Fruit fly (Drosophila melanogaster): Measurements from ENCODE around the gene MKP-4.

The MKP-4 gene

dm6 chrX:19602483-19602882, 20.4 kb upstream of the MKP-4 start (continued):
- TF ChIP-seq dimm (GFP tag; IDR thresholded peaks at IDR 0.05), result no peak

dm6 chrX:19603953-19604352, 19.0 kb upstream of the MKP-4 start:
- TF ChIP-seq Nf-YB (GFP tag; optimal IDR thresholded peaks at IDR 0.05) (peak; percentile 36), Myb (GFP tag; optimal IDR thresholded peaks at IDR 0.05) (peak; percentile 19), CG15696 (tag; optimal IDR thresholded peaks at IDR 0.05) (peak; percentile 25), Scr (GFP tag; IDR thresholded peaks at IDR 0.05; ENCODE audit: partially characterized antibody) (no peak), Awh (GFP tag; IDR thresholded peaks at IDR 0.05) (0 out of 2 replicates have a peak, but pooled peaks have one; percentile 55), bsh (GFP tag; optimal IDR thresholded peaks at IDR 0.05) (peak; percentile 56 to 70), CG34224 (GFP tag; IDR thresholded peaks at IDR 0.05; ENCODE audit: partially characterized antibody) (no peak), abd-A (tag; optimal IDR thresholded peaks at IDR 0.05) (peak; percentile 13), CG3995 (GFP tag; optimal IDR thresholded peaks at IDR 0.05) (peak; percentile 6), lilli (GFP tag; optimal IDR thresholded peaks at IDR 0.05) (peak; percentile 85), cato (GFP tag; optimal IDR thresholded peaks at IDR 0.05; ENCODE audit: borderline replicate concordance) (no peak), insv (GFP tag; optimal IDR thresholded peaks at IDR 0.05) (no peak), gro (GFP tag; optimal IDR thresholded peaks at IDR 0.05) (peak; percentile 54), CG11093 (GFP tag; IDR thresholded peaks at IDR 0.05) (0 out of 3 replicates have a peak, but pooled peaks have one; percentile 43), C15 (GFP tag; IDR thresholded peaks at IDR 0.05) (0 out of 3 replicates have a peak, but pooled peaks have one; percentile 61), Hr51 (GFP tag; optimal IDR thresholded peaks at IDR 0.05) (peak; percentile 43 to 77), grn (GFP tag; optimal IDR thresholded peaks at IDR 0.05) (no peak), CG3163 (GFP tag; optimal IDR thresholded peaks at IDR 0.05) (no peak), CG11560 (tag; IDR thresholded peaks at IDR 0.05) (peak; percentile 56; the same call in 2 of the 3 replicates), twi (tag; optimal IDR thresholded peaks at IDR 0.05) (no peak), CG14860 (GFP tag; IDR thresholded peaks at IDR 0.05; ENCODE audit: partially characterized antibody) (no peak), pum (GFP tag; optimal IDR thresholded peaks at IDR 0.05) (peak; percentile 49), Dp (GFP tag; optimal IDR thresholded peaks at IDR 0.05) (no peak), slou (GFP tag; optimal IDR thresholded peaks at IDR 0.05) (peak; percentile 70), Atf-2 (GFP tag; optimal IDR thresholded peaks at IDR 0.05) (peak; percentile 33), shn (GFP tag; optimal IDR thresholded peaks at IDR 0.05) (no peak), CG10959 (GFP tag; IDR thresholded peaks at IDR 0.05) (peak; percentile 73), Kr (GFP tag; optimal IDR thresholded peaks at IDR 0.05) (no peak), sqz (GFP tag; optimal IDR thresholded peaks at IDR 0.05) (peak; percentile 5), nmo (GFP tag; optimal IDR thresholded peaks at IDR 0.05) (peak; percentile 79), H15 (GFP tag; IDR thresholded peaks at IDR 0.05) (peak; percentile 69; the same call in 2 of the 3 replicates), pzg (GFP tag; optimal IDR thresholded peaks at IDR 0.05) (no peak), CG33213 (GFP tag; optimal IDR thresholded peaks at IDR 0.05) (no peak), cad (GFP tag; optimal IDR thresholded peaks at IDR 0.05) (no peak), ftz-f1 (GFP tag; optimal IDR thresholded peaks at IDR 0.05) (no peak), crc (GFP tag; optimal IDR thresholded peaks at IDR 0.05) (peak; percentile 36), Hey (tag; optimal IDR thresholded peaks at IDR 0.05) (no peak), CG8944 (GFP tag; optimal IDR thresholded peaks at IDR 0.05) (peak; percentile 32), amos (GFP tag; IDR thresholded peaks at IDR 0.05; ENCODE audit: partially characterized antibody) (no peak), bcd (GFP tag; optimal IDR thresholded peaks at IDR 0.05) (peak; percentile 69), CG16815 (GFP tag; optimal IDR thresholded peaks at IDR 0.05) (peak; percentile 31), CG18476 (GFP tag; optimal IDR thresholded peaks at IDR 0.05) (peak; percentile 49), CG13123 (GFP tag; optimal IDR thresholded peaks at IDR 0.05) (peak; percentile 35), CG7928 (GFP tag; optimal IDR thresholded peaks at IDR 0.05) (peak; percentile 16), CG7271 (tag; optimal IDR thresholded peaks at IDR 0.05) (peak; percentile 7), wdn (GFP tag; IDR thresholded peaks at IDR 0.05) (peak; percentile 67), HLHmδ (GFP tag; optimal IDR thresholded peaks at IDR 0.05) (no peak)

All from whole organism, embryonic.